Fruit fly (Drosophila melanogaster) whole organism, adult: ENCODE data around the gene CG32269.

Source experiments
- CG11617 ChIP-seq: fragments of 200-800 bp; sonication (Bioruptor generic); optimal IDR thresholded peaks from 2 replicates; lab custom pipeline; 2017; ENCODE audit warnings: mild to moderate bottlenecking, missing biosample characterization, missing genetic modification reagents, missing genetic modification characterization
- CG12768 ChIP-seq: fragments of 200-800 bp; sonication (Bioruptor generic); optimal IDR thresholded peaks from 2 replicates; lab custom pipeline; 2017; ENCODE audit warnings: missing biosample characterization, missing genetic modification characterization, mild to moderate bottlenecking, moderate library complexity, missing genetic modification reagents
- CG14711 ChIP-seq: fragments of 200-800 bp; sonication (Bioruptor generic); optimal IDR thresholded peaks from 2 replicates; lab custom pipeline; 2018; ENCODE audit warnings: missing biosample characterization, mild to moderate bottlenecking, missing genetic modification characterization, moderate library complexity
- CG1620 ChIP-seq: fragments of 200-800 bp; sonication (Bioruptor generic); optimal IDR thresholded peaks from 2 replicates; lab custom pipeline; 2016; ENCODE audit warnings: missing biosample characterization, missing genetic modification characterization
- CG33017 ChIP-seq: fragments of 200-800 bp; sonication (Bioruptor generic); optimal IDR thresholded peaks from 2 replicates; lab custom pipeline; 2018; ENCODE audit warnings: missing biosample characterization, mild to moderate bottlenecking, missing genetic modification characterization, moderate library complexity
- CG5204 ChIP-seq: fragments of 200-800 bp; sonication (Bioruptor generic); optimal IDR thresholded peaks from 2 replicates; lab custom pipeline; 2016; ENCODE audit warnings: missing biosample characterization, missing genetic modification characterization
- CG7045 ChIP-seq: fragments of 200-800 bp; sonication (Bioruptor generic); optimal IDR thresholded peaks from 2 replicates; lab custom pipeline; 2017; ENCODE audit warnings: missing biosample characterization, mild to moderate bottlenecking, missing genetic modification characterization
- CG7101 ChIP-seq: fragments of 200-800 bp; sonication (Bioruptor generic); optimal IDR thresholded peaks from 2 replicates; lab custom pipeline; 2018; ENCODE audit warnings: missing biosample characterization, mild to moderate bottlenecking, missing genetic modification characterization, moderate library complexity
- Clk ChIP-seq: fragments of 200-800 bp; sonication (Bioruptor generic); optimal IDR thresholded peaks from 2 replicates; lab custom pipeline; 2017; ENCODE audit warnings: missing biosample characterization, missing genetic modification characterization
- Crg-1 ChIP-seq: fragments of 200-800 bp; sonication (Bioruptor generic); optimal IDR thresholded peaks from 2 replicates; lab custom pipeline; 2016; ENCODE audit warnings: missing biosample characterization, missing genetic modification characterization
- Hr96 ChIP-seq: fragments of 200-800 bp; sonication (Bioruptor generic); optimal IDR thresholded peaks from 2 replicates; lab custom pipeline; 2016; ENCODE audit warnings: missing biosample characterization, missing genetic modification characterization
- Mnt ChIP-seq: fragments of 200-800 bp; sonication (Bioruptor generic); optimal IDR thresholded peaks from 2 replicates; lab custom pipeline; 2016; ENCODE audit warnings: missing biosample characterization, mild to moderate bottlenecking, missing genetic modification characterization
- bab1 ChIP-seq: fragments of 200-800 bp; sonication (Bioruptor generic); optimal IDR thresholded peaks from 3 replicates; lab custom pipeline; 2019; ENCODE audit warnings: missing biosample characterization, mild to moderate bottlenecking, missing genetic modification characterization, moderate library complexity
- cic ChIP-seq: fragments of 200-800 bp; sonication (Bioruptor generic); optimal IDR thresholded peaks from 2 replicates; lab custom pipeline; 2017; ENCODE audit warnings: missing biosample characterization, mild to moderate bottlenecking, missing genetic modification characterization, moderate library complexity
- cnc ChIP-seq, 2 experiments: fragments of >200 bp; optimal IDR thresholded peaks; 2 replicates each; lab custom pipeline; 2017
- kay ChIP-seq: fragments of 200-800 bp; sonication (Bioruptor generic); peaks from one replicate; lab custom pipeline; 2016; ENCODE audit warnings: missing biosample characterization, missing genetic modification characterization, borderline replicate concordance
- ovo ChIP-seq: fragments of 200-800 bp; sonication (Bioruptor generic); optimal IDR thresholded peaks from 2 replicates; lab custom pipeline; 2016; ENCODE audit warnings: missing biosample characterization, missing genetic modification characterization
- pad ChIP-seq: fragments of 200-800 bp; sonication (Bioruptor generic); optimal IDR thresholded peaks from 3 replicates; lab custom pipeline; 2017; ENCODE audit warnings: missing biosample characterization, missing genetic modification characterization, mild to moderate bottlenecking, moderate library complexity, missing genetic modification reagents
- tj ChIP-seq: fragments of 200-800 bp; sonication (Bioruptor generic); optimal IDR thresholded peaks from 3 replicates; lab custom pipeline; 2017; ENCODE audit warnings: missing biosample characterization, mild to moderate bottlenecking, missing genetic modification characterization, moderate library complexity
- toe ChIP-seq: fragments of 200-800 bp; sonication (Bioruptor generic); optimal IDR thresholded peaks from 2 replicates; lab custom pipeline; 2016; ENCODE audit warnings: missing biosample characterization, missing genetic modification characterization

Gene CG32269

dm6 chr3L:3197464-3197863, 11.3 kb downstream of the CG32269 start, which contains the start of gene CG14966:
Gene CG14966, minus strand, starts transcription at chr3L:3197631.
- TF ChIP-seq bab1 (GFP tag; lab: Kevin White, UChicago) (peak; percentile 80), Mnt (peak; percentile 57), CG33017 (tag; lab: Kevin White, UChicago) (peak; percentile 6), CG14711 (tag; lab: Kevin White, UChicago) (no peak), kay (GFP tag; lab: Kevin White, UChicago) (no peak), CG1620 (peak; percentile 32), CG7045 (peak; percentile 5), pad (no peak), CG12768 (GFP tag; lab: Kevin White, UChicago) (no peak), CG7101 (tag; lab: Kevin White, UChicago) (peak; percentile 50), ovo (peak; percentile 54), Hr96 (no peak), toe (GFP tag; lab: Kevin White, UChicago) (peak; percentile 23), CG5204 (GFP tag; lab: Kevin White, UChicago) (no peak), CG11617 (peak; percentile 40), Clk (GFP tag; lab: Kevin White, UChicago) (no peak), Crg-1 (GFP tag; lab: Kevin White, UChicago) (no peak), cic (peak; percentile 2), cnc (optimal IDR thresholded peaks at IDR 0.05; lab: Kevin White, UChicago) (no peak), tj (GFP tag; lab: Kevin White, UChicago) (peak; percentile 32)

DNA sequence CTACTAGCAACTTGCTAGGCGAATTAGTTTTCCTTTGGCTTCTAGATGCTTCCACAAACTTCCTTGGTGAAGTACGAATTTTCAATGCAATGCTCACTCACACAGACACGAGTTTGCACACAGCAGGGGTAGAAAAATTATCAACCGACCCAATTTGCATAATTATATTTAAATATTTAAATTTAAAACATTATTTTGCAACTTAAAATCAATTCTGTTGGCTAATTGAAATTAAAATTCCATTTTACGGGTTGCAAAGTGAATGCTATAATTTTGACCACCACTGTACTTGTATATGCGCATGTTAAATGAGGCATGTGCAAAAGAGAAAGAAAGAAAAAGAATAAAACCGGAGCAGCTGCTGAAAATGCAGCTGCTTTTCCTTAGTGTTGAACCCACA, 14.7 kb downstream of the CG32269 start:
- TF ChIP-seq tj (GFP tag; lab: Kevin White, UChicago) (peak; percentile 58), cic (peak; percentile 48), CG5204 (GFP tag; lab: Kevin White, UChicago) (peak; percentile 46), cnc (optimal IDR thresholded peaks at IDR 0.05; lab: Kevin White, UChicago) (no peak), bab1 (GFP tag; lab: Kevin White, UChicago) (peak; percentile 87), kay (GFP tag; lab: Kevin White, UChicago) (no peak), Hr96 (peak; percentile 35), CG7101 (tag; lab: Kevin White, UChicago) (peak; percentile 94), Clk (GFP tag; lab: Kevin White, UChicago) (peak; percentile 41), CG7045 (peak; percentile 88), Crg-1 (GFP tag; lab: Kevin White, UChicago) (peak; percentile 40), toe (GFP tag; lab: Kevin White, UChicago) (no peak), pad (peak; percentile 70), CG12768 (GFP tag; lab: Kevin White, UChicago) (peak; percentile 87), CG14711 (tag; lab: Kevin White, UChicago) (peak; percentile 94), CG1620 (peak; percentile 59), CG11617 (peak; percentile 86), Mnt (peak; percentile 77), ovo (no peak), CG33017 (tag; lab: Kevin White, UChicago) (peak; percentile 95)

dm6 chr3L:3192912-3193311, 15.9 kb downstream of the CG32269 start, which contains the start of gene Hsp83:
Gene Hsp83, plus strand, starts transcription at chr3L:3192969.
- TF ChIP-seq toe (GFP tag; lab: Kevin White, UChicago) (peak; percentile 86), CG5204 (GFP tag; lab: Kevin White, UChicago) (peak; percentile 96), tj (GFP tag; lab: Kevin White, UChicago) (peak; percentile 87), CG7101 (tag; lab: Kevin White, UChicago) (peak; percentile 99), Hr96 (peak; percentile 97), cic (peak; percentile 99), cnc (optimal IDR thresholded peaks at IDR 0.05; lab: Kevin White, UChicago) (no peak), ovo (peak; percentile 96), Crg-1 (GFP tag; lab: Kevin White, UChicago) (peak; percentile 99), CG1620 (peak; percentile 91), kay (GFP tag; lab: Kevin White, UChicago) (peak; percentile 98), Clk (GFP tag; lab: Kevin White, UChicago) (peak; percentile 92), CG33017 (tag; lab: Kevin White, UChicago) (peak; percentile 99), CG14711 (tag; lab: Kevin White, UChicago) (peak; percentile 86), CG7045 (peak; percentile 99), pad (peak; percentile 91), bab1 (GFP tag; lab: Kevin White, UChicago) (peak; percentile 98), CG11617 (peak; percentile 99), CG12768 (GFP tag; lab: Kevin White, UChicago) (peak; percentile 99), Mnt (peak; percentile 98)

- TF ChIP-seq cic, result no peak
- no peak for TF ChIP-seq CG5204 (GFP tag; lab: Kevin White, UChicago)
- TF ChIP-seq Clk (GFP tag; lab: Kevin White, UChicago), result no peak
- no peak for TF ChIP-seq kay (GFP tag; lab: Kevin White, UChicago)
- TF ChIP-seq Mnt, result no peak
- no peak for TF ChIP-seq CG1620
- no peak for TF ChIP-seq tj (GFP tag; lab: Kevin White, UChicago)
- no peak for TF ChIP-seq ovo
- TF ChIP-seq CG11617, result no peak
- TF ChIP-seq Hr96, result no peak
- TF ChIP-seq CG12768 (GFP tag; lab: Kevin White, UChicago), result no peak
- TF ChIP-seq toe (GFP tag; lab: Kevin White, UChicago), result no peak
- TF ChIP-seq bab1 (GFP tag; lab: Kevin White, UChicago), result no peak
- no peak for TF ChIP-seq Crg-1 (GFP tag; lab: Kevin White, UChicago)
- TF ChIP-seq cnc (optimal IDR thresholded peaks at IDR 0.05; lab: Kevin White, UChicago), result no peak
- no peak for TF ChIP-seq CG7101 (tag; lab: Kevin White, UChicago)
- TF ChIP-seq CG33017 (tag; lab: Kevin White, UChicago), result no peak
- TF ChIP-seq CG7045, result no peak
- no peak for TF ChIP-seq pad
These were observed 16.4 kb downstream of the CG32269 start, which contains the start of gene CG14965 for dm6 chr3L:3192333-3192894. Gene CG14965, minus strand, starts transcription at chr3L:3192491.

- TF ChIP-seq CG33017 (tag; lab: Kevin White, UChicago), result no peak
- no peak for TF ChIP-seq Crg-1 (GFP tag; lab: Kevin White, UChicago)
- no peak for TF ChIP-seq CG12768 (GFP tag; lab: Kevin White, UChicago)
- no peak for TF ChIP-seq CG1620
- no peak for TF ChIP-seq Clk (GFP tag; lab: Kevin White, UChicago)
- no peak for TF ChIP-seq bab1 (GFP tag; lab: Kevin White, UChicago)
- TF ChIP-seq toe (GFP tag; lab: Kevin White, UChicago), result no peak
- no peak for TF ChIP-seq CG7101 (tag; lab: Kevin White, UChicago)
- TF ChIP-seq CG5204 (GFP tag; lab: Kevin White, UChicago), result no peak
- no peak for TF ChIP-seq pad
- no peak for TF ChIP-seq kay (GFP tag; lab: Kevin White, UChicago)
- no peak for TF ChIP-seq tj (GFP tag; lab: Kevin White, UChicago)
- TF ChIP-seq CG11617, result no peak
These were observed 19.1 kb downstream of the CG32269 start, which contains the start of the genes CG42525 and CG14958 for dm6 chr3L:3189647-3190046. Gene CG42525, minus strand, starts transcription at chr3L:3189747. Gene CG14958, plus strand, starts transcription at chr3L:3189978.
